Fruit fly (Drosophila melanogaster): ENCODE results near the gene CG9072.

DNA sequence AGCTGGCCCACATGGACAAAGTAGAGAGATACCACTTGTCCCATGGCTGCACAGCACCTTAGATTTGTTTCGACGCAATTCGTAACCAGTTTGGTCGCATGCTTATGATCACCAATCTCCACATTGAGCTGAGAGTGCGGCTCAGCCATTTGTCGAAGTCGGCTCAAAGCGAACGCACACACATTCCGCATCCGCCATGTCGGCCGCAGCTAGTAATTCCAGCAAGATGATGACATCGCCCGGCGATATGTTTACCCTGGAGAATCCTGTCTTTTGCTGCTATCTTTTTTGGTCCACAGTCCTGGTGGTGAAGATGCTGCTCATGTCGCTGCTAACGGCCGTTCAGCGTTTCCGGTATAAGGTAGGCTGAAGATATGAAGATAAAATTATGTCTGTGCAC is 13.2 kb downstream of the CG9072 start, which contains the start of gene CG33178:
- TF ChIP-seq CG8478 (optimal IDR thresholded peaks at IDR 0.05) (no peak), CTCF (optimal IDR thresholded peaks at IDR 0.05) (no peak)
